Worm (Caenorhabditis elegans) whole organism, midembryonic: ENCODE measurements around the gene unc-83.

ENCODE experiments used
- cog-1 ChIP-seq: sonication (generic microtip); optimal IDR thresholded peaks from 2 replicates; lab custom pipeline; 2016; ENCODE audit warnings: missing genetic modification characterization, missing compliant biosample characterization
- flt-1 ChIP-seq: fragments of 200-800 bp; sonication (Bioruptor generic); IDR thresholded peaks from 2 replicates; pipeline ENCODE4 v1.3.6; 2022; ENCODE audit warnings: missing genetic modification characterization, missing compliant biosample characterization
- klf-2 ChIP-seq: fragments of 200-800 bp; sonication (Bioruptor generic); conservative IDR thresholded peaks from 2 replicates; pipeline ENCODE4 v1.3.6; 2022; ENCODE audit warnings: missing genetic modification reagents, missing genetic modification characterization, missing compliant biosample characterization
- med-1 ChIP-seq: sonication (generic microtip); optimal IDR thresholded peaks from 2 replicates; lab custom pipeline; 2017; ENCODE audit warnings: missing genetic modification characterization, mild to moderate bottlenecking, missing compliant biosample characterization, antibody characterized with exemption, missing genetic modification reagents; ENCODE audit not compliant: insufficient read depth
- tab-1 ChIP-seq: fragments of 200-800 bp; sonication (Bioruptor generic); IDR thresholded peaks from 2 replicates; pipeline ENCODE4 v1.3.6; 2022; ENCODE audit warnings: missing genetic modification characterization, missing compliant biosample characterization
- ztf-23 ChIP-seq: fragments of 200-800 bp; sonication (Bioruptor generic); IDR thresholded peaks from 2 replicates; pipeline ENCODE4 v1.3.6; 2022; ENCODE audit warnings: missing genetic modification reagents, missing genetic modification characterization, missing compliant biosample characterization
- ztf-29 ChIP-seq: fragments of 200-800 bp; sonication (Bioruptor generic); IDR thresholded peaks from 2 replicates; pipeline ENCODE4 v1.3.6; 2022; ENCODE audit warnings: missing genetic modification reagents, missing genetic modification characterization, missing compliant biosample characterization

- no peak for TF ChIP-seq ztf-29 (GFP tag; lab: Robert Waterston, UW)
- TF ChIP-seq flt-1 (GFP tag; lab: Robert Waterston, UW) = no peak
- TF ChIP-seq cog-1 (tag; lab: Kevin White, UChicago) = no peak
- TF ChIP-seq tab-1 = no peak
- 0 out of 2 replicates have a peak, but pooled peaks have one; percentile 9 for TF ChIP-seq ztf-23
- TF ChIP-seq klf-2 = no peak
- TF ChIP-seq med-1 = no peak
Measured at ce11 chrV:6450129-6451011, 14.5 kb upstream of the unc-83 start, which contains the start of gene acl-8.
